Worm (Caenorhabditis elegans): ENCODE measurements around the gene fbxa-45.

fbxa-45 gene

ce11 chrV:16880054-16880453, 19.2 kb downstream of the fbxa-45 start, which contains the start of gene F09C6.3:
Gene F09C6.3, minus strand, starts transcription at chrV:16880154.
- TF ChIP-seq snpc-4 (tag; optimal IDR thresholded peaks at IDR 0.05), result no peak
- no peak for TF ChIP-seq aha-1 (tag; optimal IDR thresholded peaks at IDR 0.05)
- TF ChIP-seq unc-30 (tag; optimal IDR thresholded peaks at IDR 0.05), result no peak
- no peak for TF ChIP-seq Y116A8C.19 (tag; optimal IDR thresholded peaks at IDR 0.05; ENCODE audit: borderline replicate concordance)
- TF ChIP-seq fkh-10 (GFP tag; optimal IDR thresholded peaks at IDR 0.05), result no peak
- TF ChIP-seq fkh-8 (tag; optimal IDR thresholded peaks at IDR 0.05), result no peak
- no peak for TF ChIP-seq jun-1 (tag; optimal IDR thresholded peaks at IDR 0.05)
- TF ChIP-seq F16B12.6 (tag; optimal IDR thresholded peaks at IDR 0.05), result no peak
- no peak for TF ChIP-seq lsy-2 (tag; optimal IDR thresholded peaks at IDR 0.05)
- no peak for TF ChIP-seq C16A3.4 (tag; optimal IDR thresholded peaks at IDR 0.05)
- no peak for TF ChIP-seq nhr-84 (tag; optimal IDR thresholded peaks at IDR 0.05)
- TF ChIP-seq ceh-82 (tag; optimal IDR thresholded peaks at IDR 0.05), result no peak
- no peak for TF ChIP-seq dpl-1 (GFP tag; optimal IDR thresholded peaks at IDR 0.05)
- TF ChIP-seq C34B4.2 (tag; optimal IDR thresholded peaks at IDR 0.05), result no peak
- no peak for TF ChIP-seq pax-3 (tag; optimal IDR thresholded peaks at IDR 0.05)
- TF ChIP-seq ceh-63 (GFP tag; optimal IDR thresholded peaks at IDR 0.05), result no peak
- no peak for TF ChIP-seq pag-3 (tag; optimal IDR thresholded peaks at IDR 0.05; ENCODE audit: borderline replicate concordance, insufficient read depth)
- TF ChIP-seq nhr-76 (tag; optimal IDR thresholded peaks at IDR 0.05), result no peak
- TF ChIP-seq nhr-12 (tag; optimal IDR thresholded peaks at IDR 0.05), result no peak

ce11 chrV:16879532-16879931, 19.7 kb downstream of the fbxa-45 start:
- TF ChIP-seq blmp-1 (tag; optimal IDR thresholded peaks at IDR 0.05), result no peak
- no peak for TF ChIP-seq nhr-237 (tag; optimal IDR thresholded peaks at IDR 0.05)
- no peak for TF ChIP-seq sup-37 (GFP tag; optimal IDR thresholded peaks at IDR 0.05)
- TF ChIP-seq vab-15 (tag; optimal IDR thresholded peaks at IDR 0.05), result no peak
- no peak for TF ChIP-seq jun-1 (tag; optimal IDR thresholded peaks at IDR 0.05)
- no peak for TF ChIP-seq ets-5 (GFP tag; IDR thresholded peaks at IDR 0.05)
- TF ChIP-seq ces-1 (GFP tag; optimal IDR thresholded peaks at IDR 0.05), result no peak
- TF ChIP-seq dpl-1 (GFP tag; optimal IDR thresholded peaks at IDR 0.05), result no peak
- no peak for TF ChIP-seq aly-2 (tag; optimal IDR thresholded peaks at IDR 0.05)
- no peak for TF ChIP-seq aha-1 (tag; optimal IDR thresholded peaks at IDR 0.05)
- no peak for TF ChIP-seq snpc-4 (tag; optimal IDR thresholded peaks at IDR 0.05)
- TF ChIP-seq nhr-85 (tag), result no peak
- no peak for TF ChIP-seq nhr-11 (tag; optimal IDR thresholded peaks at IDR 0.05)
- no peak for TF ChIP-seq tbx-2 (tag; optimal IDR thresholded peaks at IDR 0.05)
- TF ChIP-seq ztf-4 (tag; optimal IDR thresholded peaks at IDR 0.05), result no peak
- no peak for TF ChIP-seq lin-13 (GFP tag; optimal IDR thresholded peaks at IDR 0.05)
- no peak for TF ChIP-seq nhr-28 (tag; optimal IDR thresholded peaks at IDR 0.05)
- no peak for TF ChIP-seq skn-1 (tag; optimal IDR thresholded peaks at IDR 0.05)
- TF ChIP-seq sox-4 (tag; optimal IDR thresholded peaks at IDR 0.05), result no peak
- no peak for TF ChIP-seq grh-1 (GFP tag; IDR thresholded peaks at IDR 0.05)

- TF ChIP-seq lin-39 (tag; optimal IDR thresholded peaks at IDR 0.05) (no peak), vab-15 (tag; optimal IDR thresholded peaks at IDR 0.05) (no peak), skn-1 (tag; optimal IDR thresholded peaks at IDR 0.05) (no peak), elt-2 (tag; optimal IDR thresholded peaks at IDR 0.05) (no peak), Y116A8C.19 (tag; optimal IDR thresholded peaks at IDR 0.05; ENCODE audit: borderline replicate concordance) (no peak), fkh-4 (tag; optimal IDR thresholded peaks at IDR 0.05; ENCODE audit: borderline replicate concordance) (no peak), ztf-4 (tag; optimal IDR thresholded peaks at IDR 0.05) (no peak), C16A3.4 (tag; optimal IDR thresholded peaks at IDR 0.05) (no peak), ets-5 (GFP tag; IDR thresholded peaks at IDR 0.05) (no peak), unc-130 (tag; optimal IDR thresholded peaks at IDR 0.05) (no peak), jun-1 (tag; optimal IDR thresholded peaks at IDR 0.05) (no peak), dpl-1 (GFP tag; optimal IDR thresholded peaks at IDR 0.05) (no peak), mab-9 (GFP tag; IDR thresholded peaks at IDR 0.05) (no peak), zag-1 (tag; optimal IDR thresholded peaks at IDR 0.05) (no peak), unc-98 (GFP tag; IDR thresholded peaks at IDR 0.05) (no peak), unc-86 (tag; optimal IDR thresholded peaks at IDR 0.05) (no peak), xbp-1 (tag; optimal IDR thresholded peaks at IDR 0.05) (no peak)
These were observed 24.3 kb downstream of the fbxa-45 start, which contains the start of gene F49A5.10 for ce11 chrV:16874966-16875365. Gene F49A5.10, plus strand, starts transcription at chrV:16875266.
